Worm (Caenorhabditis elegans): ENCODE data around the gene F45F2.10.

DNA sequence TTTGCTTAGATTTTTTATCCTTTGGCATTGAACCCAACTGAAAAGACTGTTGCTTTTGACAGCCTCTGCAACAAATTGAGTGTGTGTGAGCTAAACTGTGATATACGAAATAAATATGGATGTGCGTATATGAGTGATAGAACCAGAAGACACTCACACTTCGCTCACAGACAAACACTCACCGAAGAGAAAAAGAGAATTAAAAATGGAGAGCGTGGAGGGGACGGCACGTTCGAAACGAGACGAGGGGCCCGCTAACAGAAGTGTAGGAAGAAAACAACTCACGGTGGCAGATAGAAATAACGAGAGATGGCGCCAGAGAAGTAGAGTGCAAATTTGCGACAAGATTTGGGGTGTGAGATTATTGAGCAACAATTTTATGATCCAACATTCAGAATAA is 389 bp downstream of the F45F2.10 start:
- TF ChIP-seq cog-1 (tag; optimal IDR thresholded peaks at IDR 0.05) = no peak
- TF ChIP-seq flt-1 (GFP tag; IDR thresholded peaks at IDR 0.05) = no peak
- TF ChIP-seq tab-1 (GFP tag; IDR thresholded peaks at IDR 0.05) = no peak
- no peak for TF ChIP-seq ztf-29 (GFP tag; IDR thresholded peaks at IDR 0.05)

All from whole organism, midembryonic.